Worm (Caenorhabditis elegans) whole organism, mixed stage, embryonic: ENCODE data around the gene srh-194.
"Not testable (repeated sequence)": the region's sequence is repeated elsewhere in the genome, so short reads cannot be mapped to it uniquely, and the experiment has no call there.

Source experiments
- M03D4.4 ChIP-seq: sonication (generic microtip); optimal IDR thresholded peaks from 2 replicates; lab custom pipeline; 2017; ENCODE audit warnings: mild to moderate bottlenecking, missing genetic modification characterization, missing compliant biosample characterization
- blmp-1 ChIP-seq: fragments of 150-350 bp; optimal IDR thresholded peaks from 2 replicates; lab custom pipeline; 2014; ENCODE audit warnings: missing biosample characterization, missing genetic modification characterization
- ceh-39 ChIP-seq: fragments of 150-350 bp; optimal IDR thresholded peaks from 2 replicates; lab custom pipeline; 2014; ENCODE audit warnings: missing biosample characterization, missing genetic modification characterization
- ceh-43 ChIP-seq: fragments of 200-800 bp; sonication (Bioruptor generic); optimal IDR thresholded peaks from 2 replicates; lab custom pipeline; 2018; ENCODE audit warnings: mild to moderate bottlenecking, missing genetic modification characterization, moderate library complexity, missing compliant biosample characterization
- ceh-83 ChIP-seq: fragments of 200-800 bp; sonication (Bioruptor generic); optimal IDR thresholded peaks from 2 replicates; lab custom pipeline; 2018; ENCODE audit warnings: mild to moderate bottlenecking, missing genetic modification characterization, missing compliant biosample characterization
- ces-1 ChIP-seq: fragments of 150-350 bp; optimal IDR thresholded peaks from 2 replicates; lab custom pipeline; 2014; ENCODE audit warnings: missing biosample characterization, missing genetic modification reagents, missing genetic modification characterization
- cnd-1 ChIP-seq: fragments of 200-800 bp; sonication (Bioruptor generic); optimal IDR thresholded peaks from 2 replicates; lab custom pipeline; 2018; ENCODE audit warnings: mild to moderate bottlenecking, missing genetic modification characterization, missing compliant biosample characterization
- drap-1 ChIP-seq: fragments of 200-800 bp; sonication (Bioruptor generic); optimal IDR thresholded peaks from 3 replicates; lab custom pipeline; 2018; ENCODE audit warnings: mild to moderate bottlenecking, missing genetic modification characterization, missing compliant biosample characterization
- elt-1 ChIP-seq: sonication (generic microtip); optimal IDR thresholded peaks from 2 replicates; lab custom pipeline; 2017; ENCODE audit warnings: missing genetic modification characterization, mild to moderate bottlenecking, missing compliant biosample characterization, antibody characterized with exemption, moderate library complexity, borderline replicate concordance; ENCODE audit not compliant: insufficient read depth
- elt-3 ChIP-seq: fragments of 150-350 bp; optimal IDR thresholded peaks from 2 replicates; lab custom pipeline; 2014; ENCODE audit warnings: missing biosample characterization, missing genetic modification characterization
- flh-1 ChIP-seq: fragments of 200-800 bp; sonication (Bioruptor generic); optimal IDR thresholded peaks from 2 replicates; lab custom pipeline; 2018; ENCODE audit warnings: mild to moderate bottlenecking, missing genetic modification characterization, moderate library complexity, missing compliant biosample characterization
- ham-2 ChIP-seq: fragments of 200-800 bp; sonication (Bioruptor generic); optimal IDR thresholded peaks from 2 replicates; lab custom pipeline; 2018; ENCODE audit warnings: mild to moderate bottlenecking, missing genetic modification characterization, missing compliant biosample characterization
- hlh-1 ChIP-seq: fragments of 150-350 bp; optimal IDR thresholded peaks from 2 replicates; lab custom pipeline; 2014; ENCODE audit warnings: missing biosample characterization, missing genetic modification reagents, missing genetic modification characterization
- lin-32 ChIP-seq: fragments of 200-800 bp; sonication (Bioruptor generic); optimal IDR thresholded peaks from 2 replicates; lab custom pipeline; 2018; ENCODE audit warnings: mild to moderate bottlenecking, missing genetic modification characterization, missing compliant biosample characterization
- lsy-2 ChIP-seq: fragments of 150-350 bp; optimal IDR thresholded peaks from 2 replicates; lab custom pipeline; 2014; ENCODE audit warnings: missing biosample characterization, missing genetic modification characterization
- mab-5 ChIP-seq: fragments of 150-350 bp; optimal IDR thresholded peaks from 2 replicates; lab custom pipeline; 2014; ENCODE audit warnings: missing biosample characterization, missing genetic modification characterization
- mls-2 ChIP-seq: sonication (generic microtip); optimal IDR thresholded peaks from 2 replicates; lab custom pipeline; 2016; ENCODE audit warnings: mild to moderate bottlenecking, missing genetic modification characterization, moderate library complexity, missing compliant biosample characterization
- nhr-12 ChIP-seq: fragments of 150-350 bp; optimal IDR thresholded peaks from 2 replicates; lab custom pipeline; 2014; ENCODE audit warnings: missing biosample characterization, missing genetic modification characterization
- nhr-2 ChIP-seq: fragments of 150-350 bp; optimal IDR thresholded peaks from 2 replicates; lab custom pipeline; 2014; ENCODE audit warnings: missing biosample characterization, missing genetic modification characterization
- nhr-237 ChIP-seq: fragments of 150-350 bp; optimal IDR thresholded peaks from 2 replicates; lab custom pipeline; 2014; ENCODE audit warnings: missing biosample characterization, missing genetic modification characterization
- nhr-28 ChIP-seq: fragments of 150-350 bp; optimal IDR thresholded peaks from 2 replicates; lab custom pipeline; 2014; ENCODE audit warnings: missing biosample characterization, missing genetic modification characterization
- pha-4 ChIP-seq: fragments of 150-350 bp; optimal IDR thresholded peaks from 2 replicates; lab custom pipeline; 2018; ENCODE audit warnings: missing biosample characterization, missing genetic modification reagents, missing genetic modification characterization
- sptf-1 ChIP-seq: sonication (generic microtip); optimal IDR thresholded peaks from 2 replicates; lab custom pipeline; 2017; ENCODE audit warnings: mild to moderate bottlenecking, missing genetic modification characterization, moderate library complexity, missing compliant biosample characterization
- tbx-8 ChIP-seq: fragments of 200-800 bp; sonication (Bioruptor generic); optimal IDR thresholded peaks from 2 replicates; lab custom pipeline; 2018; ENCODE audit warnings: mild to moderate bottlenecking, missing genetic modification characterization, moderate library complexity, missing compliant biosample characterization
- unc-120 ChIP-seq: sonication (generic microtip); optimal IDR thresholded peaks from 2 replicates; lab custom pipeline; 2017; ENCODE audit warnings: missing genetic modification characterization, missing compliant biosample characterization; ENCODE audit not compliant: poor library complexity, severe bottlenecking
- unc-39 ChIP-seq: fragments of 150-350 bp; optimal IDR thresholded peaks from 2 replicates; lab custom pipeline; 2014; ENCODE audit warnings: missing biosample characterization, missing genetic modification characterization
- unc-62 ChIP-seq: fragments of 150-350 bp; optimal IDR thresholded peaks from 2 replicates; lab custom pipeline; 2014; ENCODE audit warnings: missing biosample characterization, missing genetic modification reagents, missing genetic modification characterization
- zip-8 ChIP-seq: fragments of 150-350 bp; optimal IDR thresholded peaks from 2 replicates; lab custom pipeline; 2014; ENCODE audit warnings: missing biosample characterization, missing genetic modification characterization
- ztf-11 ChIP-seq: fragments of 150-350 bp; optimal IDR thresholded peaks from 2 replicates; lab custom pipeline; 2014; ENCODE audit warnings: missing biosample characterization, missing genetic modification characterization

Gene srh-194

DNA sequence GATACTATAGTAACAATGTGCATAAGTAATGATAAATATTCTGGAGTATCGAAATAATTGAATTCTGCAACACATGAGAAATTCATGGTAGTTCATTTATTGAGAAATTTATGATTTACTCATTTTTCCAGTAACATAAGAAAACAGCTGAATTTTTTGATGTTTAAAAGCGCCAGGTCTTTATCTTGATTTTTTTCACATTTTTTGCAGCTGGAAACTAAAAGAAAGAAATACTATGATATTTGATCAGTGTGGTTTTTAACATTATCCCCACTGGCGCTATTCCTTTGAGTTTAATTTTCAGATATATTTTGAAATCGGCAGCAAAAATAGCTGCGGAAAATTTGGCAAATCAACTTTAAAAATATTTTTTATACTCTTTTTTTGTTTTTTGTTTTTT, at the start of gene srh-194:
srh-194 (minus strand) TSS at position 101 of the 400 bp plus-strand sequence.
- TF ChIP-seq pha-4 (tag; lab: Kevin White, UChicago); lin-32 (GFP tag; lab: Kevin White, UChicago); unc-62 (GFP tag; lab: Kevin White, UChicago): not testable (repeated sequence)
- TF ChIP-seq, all 35 proteins: peak for 0; not testable (repeated sequence) for 35

DNA sequence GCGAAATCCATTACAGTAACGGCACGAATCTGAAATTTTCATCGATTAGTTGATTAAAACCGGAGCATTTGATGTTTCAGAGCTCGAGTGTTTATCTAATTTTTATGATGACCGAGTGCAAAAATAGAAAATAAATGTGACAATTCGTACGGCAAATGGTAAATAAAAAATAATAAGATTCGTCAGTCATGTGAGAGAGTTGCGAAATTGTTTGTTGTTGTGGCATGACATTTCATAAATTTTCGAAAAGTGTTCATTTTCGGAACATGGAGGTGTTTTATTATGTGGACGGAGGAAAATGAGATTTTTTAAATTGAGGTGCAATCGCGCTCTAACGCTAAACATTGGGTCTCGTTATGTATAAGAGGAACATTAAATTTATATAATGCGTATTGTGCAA, 48.4 kb upstream of the srh-194 start:
- TF ChIP-seq ces-1 (GFP tag; lab: Kevin White, UChicago) (no peak), hlh-1 (tag; lab: Kevin White, UChicago) (no peak), mab-5 (no peak), elt-1 (no peak), M03D4.4 (tag; lab: Kevin White, UChicago) (no peak), ceh-83 (GFP tag; lab: Kevin White, UChicago) (no peak), zip-8 (tag; lab: Kevin White, UChicago) (no peak), nhr-28 (no peak), unc-39 (tag; lab: Kevin White, UChicago) (no peak), nhr-237 (no peak), flh-1 (GFP tag; lab: Kevin White, UChicago) (no peak), ceh-39 (tag; lab: Kevin White, UChicago) (no peak), sptf-1 (tag; lab: Kevin White, UChicago) (no peak), unc-62 (GFP tag; lab: Kevin White, UChicago) (no peak), ztf-11 (tag; lab: Kevin White, UChicago) (no peak), unc-120 (tag; lab: Kevin White, UChicago) (no peak)

DNA sequence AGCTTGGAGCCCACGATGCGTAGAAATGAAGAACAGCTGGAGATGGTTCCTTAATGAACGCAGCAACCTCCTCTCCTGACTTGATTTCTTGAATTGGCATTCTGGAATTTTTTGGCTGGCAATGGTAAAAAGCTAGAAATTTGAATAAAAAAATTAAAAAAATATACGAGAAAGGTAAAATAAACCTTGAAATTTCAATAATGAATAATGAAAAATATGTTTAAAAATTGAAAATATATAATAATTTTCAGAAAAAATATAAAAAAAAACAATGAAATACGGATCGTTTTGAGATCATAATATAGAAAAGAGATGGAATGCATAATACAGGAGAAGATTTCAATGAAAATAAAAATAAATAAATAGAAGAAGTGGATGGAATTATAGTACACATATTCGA, 47.9 kb upstream of the srh-194 start, which contains the start of gene glrx-3:
glrx-3 (minus strand) TSS at position 101 of the 400 bp plus-strand sequence.
- no peak for TF ChIP-seq M03D4.4 (tag; lab: Kevin White, UChicago)
- no peak for TF ChIP-seq elt-3 (tag; lab: Kevin White, UChicago)
- TF ChIP-seq ceh-43, result no peak
- TF ChIP-seq lsy-2, result no peak
- no peak for TF ChIP-seq tbx-8 (GFP tag; lab: Kevin White, UChicago)

DNA sequence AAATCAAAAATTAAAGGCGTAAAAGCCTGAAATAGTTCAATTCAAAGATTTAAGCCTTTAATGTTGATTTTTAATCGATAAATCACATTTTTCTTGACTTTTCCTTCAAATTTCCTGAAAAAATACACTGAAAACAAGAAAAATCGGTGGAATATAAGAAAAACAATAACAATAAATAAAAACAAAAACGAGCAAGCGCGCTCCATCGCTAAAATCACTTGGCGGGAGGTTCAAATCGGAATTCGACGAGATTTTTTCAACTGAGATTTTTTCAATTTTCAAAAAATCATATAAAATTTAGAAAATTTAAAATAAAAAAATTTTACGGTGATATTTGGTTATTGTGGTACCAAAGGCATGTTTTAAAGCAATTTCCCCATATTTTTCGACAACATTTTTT, 46.2 kb upstream of the srh-194 start:
- TF ChIP-seq ceh-39 (tag; lab: Kevin White, UChicago), result no peak

DNA sequence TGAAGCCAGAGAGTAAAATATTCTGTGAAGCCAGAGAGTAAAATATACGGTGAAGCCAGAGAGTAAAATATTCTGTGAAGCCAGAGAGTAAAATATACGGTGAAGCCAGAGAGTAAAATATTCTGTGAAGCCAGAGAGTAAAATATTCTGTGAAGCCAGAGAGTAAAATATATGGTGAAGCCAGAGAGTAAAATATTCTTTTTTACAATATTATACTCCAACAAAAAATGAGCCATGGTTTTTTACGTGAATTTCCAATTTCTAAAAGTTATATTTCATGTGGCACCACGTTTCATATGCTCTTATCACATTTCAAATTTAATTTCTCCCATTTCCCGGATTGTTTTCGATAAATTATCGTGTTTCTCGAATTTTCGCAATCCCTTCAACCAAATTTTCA, 43.1 kb upstream of the srh-194 start, which contains the start of gene irld-1:
irld-1 (plus strand) TSS at position 301 of the 400 bp plus-strand sequence.
- not testable (repeated sequence) for TF ChIP-seq elt-3 (tag; lab: Kevin White, UChicago); unc-62 (GFP tag; lab: Kevin White, UChicago); ceh-39 (tag; lab: Kevin White, UChicago)

DNA sequence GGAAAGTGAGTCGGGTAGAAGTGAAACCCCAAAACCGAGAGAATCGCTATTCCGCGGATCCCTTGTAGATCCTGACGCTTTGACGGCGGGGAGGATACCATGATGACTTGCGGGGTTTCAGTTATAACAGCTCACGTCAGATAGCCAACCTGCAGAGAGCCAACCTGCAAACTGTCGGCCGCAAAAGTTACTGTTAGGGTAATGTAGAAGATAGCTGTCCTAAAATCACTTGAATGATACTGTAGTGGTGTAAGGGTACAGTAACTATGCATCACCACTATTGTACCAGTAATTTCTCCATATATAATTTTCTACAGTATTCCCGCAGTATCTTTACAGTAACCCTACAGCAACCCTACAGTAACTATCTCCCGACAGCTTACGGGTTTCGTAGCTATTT, 39.1 kb upstream of the srh-194 start, which contains the start of gene oac-12:
oac-12 (minus strand) TSS at position 101 of the 400 bp plus-strand sequence.
- TF ChIP-seq ham-2 (GFP tag; lab: Kevin White, UChicago) (no peak), flh-1 (GFP tag; lab: Kevin White, UChicago) (no peak), hlh-1 (tag; lab: Kevin White, UChicago) (no peak), zip-8 (tag; lab: Kevin White, UChicago) (no peak), blmp-1 (tag; lab: Kevin White, UChicago) (no peak), lin-32 (GFP tag; lab: Kevin White, UChicago) (no peak), elt-1 (no peak), unc-120 (tag; lab: Kevin White, UChicago) (no peak), M03D4.4 (tag; lab: Kevin White, UChicago) (no peak), sptf-1 (tag; lab: Kevin White, UChicago) (no peak), ztf-11 (tag; lab: Kevin White, UChicago) (no peak), ceh-39 (tag; lab: Kevin White, UChicago) (no peak), mls-2 (tag; lab: Kevin White, UChicago) (no peak), nhr-12 (tag; lab: Kevin White, UChicago) (no peak), lsy-2 (no peak), nhr-237 (no peak), mab-5 (no peak), nhr-2 (tag; lab: Kevin White, UChicago) (no peak), cnd-1 (no peak), drap-1 (GFP tag; lab: Kevin White, UChicago) (no peak)
